Worm (Caenorhabditis elegans) whole organism, L4/young adult: ENCODE measurements around the gene F38B6.3.

Experiments used
- W03F9.2 ChIP-seq: fragments of 150-350 bp; optimal IDR thresholded peaks from 2 replicates; lab custom pipeline; 2014; ENCODE audit warnings: missing biosample characterization, missing genetic modification characterization
- dao-5 ChIP-seq: sonication (generic microtip); optimal IDR thresholded peaks from 2 replicates; lab custom pipeline; 2016; ENCODE audit warnings: missing genotype, missing genetic modification characterization, moderate library complexity, missing compliant biosample characterization
- him-1 ChIP-seq: sonication (generic microtip); optimal IDR thresholded peaks from 2 replicates; lab custom pipeline; 2016; ENCODE audit warnings: missing genotype, missing genetic modification reagents, missing genetic modification characterization, missing compliant biosample characterization

The F38B6.3 gene

DNA sequence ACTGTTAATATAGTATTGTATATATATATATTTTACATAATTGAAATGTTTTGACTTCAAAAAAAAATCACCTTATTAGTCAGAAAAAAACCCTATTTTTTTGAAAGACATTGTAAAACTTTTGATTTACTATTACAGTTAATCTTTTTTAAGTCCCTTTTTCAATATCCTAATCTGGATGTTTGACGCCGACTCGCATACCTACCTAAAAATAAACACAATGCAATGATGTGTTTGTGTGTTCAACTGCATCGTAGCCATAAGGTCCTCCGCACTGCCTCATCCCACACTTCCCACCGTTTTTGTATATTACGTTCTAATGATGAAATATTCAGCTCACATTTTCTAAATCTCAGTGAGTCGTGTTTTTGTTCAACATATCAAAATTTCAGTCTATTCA is at the start of gene F38B6.3:
Gene F38B6.3, plus strand, starts transcription at position 301 of the 400 bp plus-strand sequence.
- no peak for TF ChIP-seq W03F9.2 (tag; lab: Kevin White, UChicago)
- no peak for TF ChIP-seq him-1 (tag; lab: Kevin White, UChicago)
- TF ChIP-seq dao-5 (tag; lab: Kevin White, UChicago) = no peak

DNA sequence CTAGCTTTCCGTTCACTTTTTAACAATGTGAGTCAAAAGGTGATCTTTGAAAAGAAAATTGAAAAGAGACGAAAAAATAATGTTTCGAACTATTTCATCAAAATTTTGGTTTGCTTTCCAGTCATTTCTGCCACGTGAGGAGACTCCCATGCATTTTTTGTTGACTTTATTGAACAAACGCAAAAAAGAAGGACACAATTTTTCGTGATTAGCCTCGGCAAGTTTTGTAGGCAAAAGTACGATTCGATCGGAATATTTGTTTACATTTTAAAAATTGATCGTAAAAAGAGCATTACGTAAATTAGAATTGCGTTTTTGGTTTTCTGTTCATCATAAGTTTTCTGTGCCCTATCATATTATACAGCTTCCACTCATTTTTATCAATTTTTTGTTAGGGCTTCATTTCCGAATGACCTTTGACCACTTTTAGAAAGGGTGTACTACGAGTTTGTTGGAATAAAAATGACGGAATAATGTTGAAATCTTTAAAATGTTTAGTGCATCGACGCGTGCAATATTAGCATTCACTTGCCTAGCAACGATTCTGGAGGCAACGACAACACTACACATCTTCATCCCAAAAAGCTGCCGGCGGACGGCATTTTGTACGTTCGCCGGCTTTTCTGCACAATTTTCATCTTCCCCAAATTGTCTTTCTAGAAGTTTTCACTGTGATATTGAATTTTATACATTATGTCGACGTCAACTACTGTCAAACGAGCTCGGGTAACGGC is 48.3 kb upstream of the F38B6.3 start, which contains the start of gene C56E10.3:
Gene C56E10.3, plus strand, starts transcription at position 684 of the 734 bp plus-strand sequence.
- TF ChIP-seq him-1 (tag; lab: Kevin White, UChicago) (no peak), dao-5 (tag; lab: Kevin White, UChicago) (no peak), W03F9.2 (tag; lab: Kevin White, UChicago) (no peak)

DNA sequence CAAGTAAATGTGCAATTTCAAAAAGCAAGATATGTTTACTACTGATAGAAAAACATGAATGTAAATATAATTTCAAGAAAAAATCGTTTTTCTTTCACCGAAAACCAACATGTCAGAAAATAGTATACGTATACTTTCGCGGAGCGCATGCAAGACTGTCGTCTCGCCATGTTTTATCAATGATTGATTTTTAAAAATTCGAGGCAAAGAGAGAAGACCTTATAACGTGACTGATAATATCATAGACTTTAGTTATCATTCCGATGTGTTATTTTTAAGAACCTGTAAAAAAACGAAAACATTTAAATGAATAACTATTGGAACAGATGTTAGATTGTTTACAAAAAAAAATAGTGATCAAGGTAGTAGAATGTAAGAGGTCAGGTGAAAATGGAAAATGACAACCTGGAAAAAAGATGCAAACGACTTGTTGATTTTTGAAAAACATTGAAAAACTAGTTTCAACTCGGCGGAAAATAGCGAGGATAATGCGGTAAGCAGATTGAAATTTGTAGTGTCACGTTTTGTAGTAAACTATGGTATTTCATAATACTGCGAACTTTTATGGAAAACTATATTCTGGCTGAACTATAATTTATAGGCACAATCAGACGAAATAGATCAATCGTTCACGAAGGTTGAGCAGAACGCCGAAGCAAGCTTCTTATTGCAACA is 46.9 kb upstream of the F38B6.3 start:
- TF ChIP-seq him-1 (tag; lab: Kevin White, UChicago) (no peak), W03F9.2 (tag; lab: Kevin White, UChicago) (no peak), dao-5 (tag; lab: Kevin White, UChicago) (no peak)

DNA sequence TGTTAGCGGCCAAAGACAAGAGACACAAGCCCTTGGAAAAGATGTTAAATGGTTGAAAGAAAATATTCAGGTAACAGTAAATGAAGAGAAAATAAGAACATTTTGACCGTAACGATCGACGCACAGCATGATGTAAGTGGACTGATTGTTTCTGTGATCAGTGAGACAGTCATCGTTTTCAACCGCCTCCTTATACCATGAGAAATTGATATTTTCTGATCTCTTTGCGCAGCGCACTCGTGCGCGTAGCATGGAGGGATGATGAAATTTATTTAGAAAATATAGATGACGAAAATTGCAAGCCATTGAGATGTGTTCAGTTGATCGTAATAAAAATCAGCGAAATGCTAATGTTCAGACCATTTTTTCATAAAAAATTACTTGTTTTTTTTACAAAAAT is 43.9 kb upstream of the F38B6.3 start:
- TF ChIP-seq W03F9.2 (tag; lab: Kevin White, UChicago) (no peak), dao-5 (tag; lab: Kevin White, UChicago) (no peak), him-1 (tag; lab: Kevin White, UChicago) (no peak)

DNA sequence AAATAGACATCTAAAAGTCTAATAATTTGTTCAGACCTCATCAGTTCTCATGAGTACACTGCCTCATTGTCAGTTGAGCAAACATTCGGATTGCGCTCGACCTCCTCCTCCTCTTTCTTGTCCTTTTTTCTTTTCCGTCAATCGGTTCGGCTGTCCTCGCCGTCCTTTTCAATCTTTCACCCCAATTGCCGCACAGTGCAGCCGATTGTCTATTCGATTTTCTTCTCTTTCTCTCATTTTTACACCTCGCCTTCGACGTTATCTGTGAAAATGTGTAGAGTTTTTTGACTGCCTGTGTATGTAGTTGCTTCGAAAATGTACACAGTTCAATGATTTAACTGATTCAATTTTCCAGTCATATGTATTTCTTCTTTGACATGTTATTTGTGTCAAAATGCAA is 40.3 kb upstream of the F38B6.3 start:
- no peak for TF ChIP-seq dao-5 (tag; lab: Kevin White, UChicago)
- no peak for TF ChIP-seq W03F9.2 (tag; lab: Kevin White, UChicago)
- no peak for TF ChIP-seq him-1 (tag; lab: Kevin White, UChicago)

DNA sequence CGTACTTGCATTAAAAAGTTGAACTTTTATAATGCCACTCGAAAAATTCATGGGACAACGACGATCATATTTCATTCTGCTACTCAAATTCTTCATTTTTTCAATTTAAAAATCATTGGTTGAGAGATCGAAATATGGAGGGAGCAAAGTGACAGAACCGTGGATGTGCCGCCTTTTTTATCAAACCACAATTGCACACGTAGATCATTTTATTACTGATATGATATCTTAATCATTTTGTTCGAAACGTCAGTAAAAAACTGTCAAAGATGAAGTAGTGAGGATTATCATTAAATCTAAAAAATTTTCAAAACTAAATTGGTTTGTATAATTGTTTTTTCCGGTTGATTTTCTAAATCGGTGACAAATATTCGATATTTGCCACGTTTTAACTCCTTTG is 39.3 kb upstream of the F38B6.3 start:
- TF ChIP-seq him-1 (tag; lab: Kevin White, UChicago) (no peak), W03F9.2 (tag; lab: Kevin White, UChicago) (no peak), dao-5 (tag; lab: Kevin White, UChicago) (no peak)

DNA sequence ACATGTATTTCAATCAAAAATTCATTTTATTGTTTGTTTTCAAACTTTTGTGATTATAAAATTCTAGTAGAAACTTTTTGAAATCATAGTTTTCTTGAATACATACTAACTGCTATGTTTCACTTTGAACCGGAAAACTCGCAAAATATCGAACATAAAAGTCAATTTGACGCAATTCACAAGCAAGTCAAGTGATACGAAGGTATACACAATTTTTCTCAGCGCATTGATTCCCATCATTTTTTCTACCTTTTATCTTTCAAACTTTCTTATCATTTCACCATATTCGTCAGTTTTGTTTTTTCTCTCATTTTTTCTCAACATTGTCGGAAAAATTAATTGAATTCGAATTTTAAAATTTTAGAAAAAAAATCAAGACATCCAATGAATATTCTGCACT is 38.3 kb upstream of the F38B6.3 start, which contains the start of gene nhr-173:
Gene nhr-173, plus strand, starts transcription at position 366 of the 400 bp plus-strand sequence.
- TF ChIP-seq dao-5 (tag; lab: Kevin White, UChicago) (no peak), W03F9.2 (tag; lab: Kevin White, UChicago) (no peak), him-1 (tag; lab: Kevin White, UChicago) (no peak)

DNA sequence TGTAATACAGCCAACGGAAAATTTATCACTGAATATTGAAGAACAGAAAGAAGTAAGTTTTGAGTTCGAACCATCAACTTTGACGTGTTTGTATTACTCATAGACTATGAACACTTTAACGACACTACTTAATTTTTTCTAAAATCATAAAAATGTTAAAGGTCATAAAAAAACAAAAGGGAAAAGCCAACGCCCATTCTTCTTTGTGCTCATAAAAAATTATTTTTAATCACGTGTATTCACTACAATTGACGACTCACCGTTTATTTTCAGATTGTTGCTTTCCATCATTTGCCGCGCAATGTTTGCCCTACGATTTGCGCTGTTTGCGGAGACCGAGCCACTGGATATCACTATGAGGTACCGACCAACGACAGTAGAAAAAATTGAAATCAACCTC is 37.2 kb upstream of the F38B6.3 start:
- TF ChIP-seq dao-5 (tag; lab: Kevin White, UChicago) (no peak), W03F9.2 (tag; lab: Kevin White, UChicago) (no peak), him-1 (tag; lab: Kevin White, UChicago) (no peak)

DNA sequence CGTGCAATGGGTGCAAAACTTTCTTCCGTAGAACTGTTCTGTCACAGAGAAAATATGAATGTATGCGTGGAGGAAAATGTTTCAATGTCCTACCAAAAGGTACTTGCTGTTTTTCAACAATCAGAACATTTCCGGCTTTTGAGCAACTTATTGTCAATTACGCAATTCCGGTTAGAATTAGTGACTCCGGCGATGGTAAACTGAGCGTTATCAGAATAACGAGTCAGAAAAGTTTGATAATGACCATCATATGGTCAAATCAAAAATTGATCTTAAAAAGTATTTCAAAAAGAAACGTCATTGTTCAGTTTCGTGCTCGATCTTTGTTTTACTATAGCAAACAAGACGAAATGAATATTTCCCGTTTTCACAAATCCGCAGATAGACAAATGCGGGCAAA is 36.7 kb upstream of the F38B6.3 start:
- TF ChIP-seq dao-5 (tag; lab: Kevin White, UChicago) (no peak), W03F9.2 (tag; lab: Kevin White, UChicago) (no peak), him-1 (tag; lab: Kevin White, UChicago) (no peak)

DNA sequence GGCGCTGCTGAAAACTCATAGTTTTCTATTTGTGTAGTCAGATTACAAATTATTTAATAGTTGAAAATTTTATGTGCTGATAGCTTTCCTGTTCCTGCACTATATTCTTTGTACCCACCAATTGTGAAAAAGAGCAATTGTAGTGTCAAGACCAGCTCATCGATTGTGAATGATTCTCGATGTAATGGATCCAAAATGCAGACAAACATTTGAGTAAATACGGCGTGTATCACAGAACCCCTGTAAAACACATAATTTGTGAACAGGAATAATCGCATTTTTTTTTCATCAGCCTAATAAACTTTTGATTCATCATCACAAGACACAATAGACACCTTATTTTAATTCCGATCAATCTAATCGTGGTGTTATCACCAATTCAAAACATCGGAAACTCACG is 31.2 kb upstream of the F38B6.3 start:
- no peak for TF ChIP-seq dao-5 (tag; lab: Kevin White, UChicago)
- TF ChIP-seq W03F9.2 (tag; lab: Kevin White, UChicago) = no peak
- no peak for TF ChIP-seq him-1 (tag; lab: Kevin White, UChicago)

DNA sequence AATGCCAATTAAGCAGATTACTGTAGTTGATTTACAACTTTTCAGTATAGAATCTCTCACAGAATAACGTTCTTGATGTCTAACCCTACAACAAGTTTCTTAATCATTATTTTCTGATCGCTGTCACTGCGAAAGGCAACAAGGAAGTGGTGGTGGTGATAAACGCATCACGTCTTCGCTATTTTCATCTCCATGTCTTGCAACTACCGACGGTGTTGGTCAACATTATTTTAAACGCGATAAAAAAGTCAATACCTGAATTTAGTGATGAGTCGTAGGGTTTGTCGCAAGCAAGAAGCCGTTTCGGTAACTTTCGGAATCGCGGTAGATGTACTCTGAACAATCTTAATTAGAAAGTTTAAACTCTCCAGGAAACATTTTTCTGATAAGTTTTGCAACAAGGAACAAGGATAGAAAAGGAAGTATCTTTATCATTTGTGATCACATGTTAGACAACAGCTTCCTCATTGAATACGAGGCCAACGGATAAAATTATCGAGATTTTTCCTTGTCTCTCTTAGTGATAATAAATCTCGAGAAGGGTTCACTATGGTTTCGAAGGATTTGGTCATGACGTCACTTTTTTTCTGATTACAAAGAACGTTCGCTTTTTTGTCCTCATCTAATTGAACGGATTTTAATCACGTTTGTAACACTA is 29.5 kb upstream of the F38B6.3 start:
- TF ChIP-seq dao-5 (tag; lab: Kevin White, UChicago) (no peak), W03F9.2 (tag; lab: Kevin White, UChicago) (no peak)

DNA sequence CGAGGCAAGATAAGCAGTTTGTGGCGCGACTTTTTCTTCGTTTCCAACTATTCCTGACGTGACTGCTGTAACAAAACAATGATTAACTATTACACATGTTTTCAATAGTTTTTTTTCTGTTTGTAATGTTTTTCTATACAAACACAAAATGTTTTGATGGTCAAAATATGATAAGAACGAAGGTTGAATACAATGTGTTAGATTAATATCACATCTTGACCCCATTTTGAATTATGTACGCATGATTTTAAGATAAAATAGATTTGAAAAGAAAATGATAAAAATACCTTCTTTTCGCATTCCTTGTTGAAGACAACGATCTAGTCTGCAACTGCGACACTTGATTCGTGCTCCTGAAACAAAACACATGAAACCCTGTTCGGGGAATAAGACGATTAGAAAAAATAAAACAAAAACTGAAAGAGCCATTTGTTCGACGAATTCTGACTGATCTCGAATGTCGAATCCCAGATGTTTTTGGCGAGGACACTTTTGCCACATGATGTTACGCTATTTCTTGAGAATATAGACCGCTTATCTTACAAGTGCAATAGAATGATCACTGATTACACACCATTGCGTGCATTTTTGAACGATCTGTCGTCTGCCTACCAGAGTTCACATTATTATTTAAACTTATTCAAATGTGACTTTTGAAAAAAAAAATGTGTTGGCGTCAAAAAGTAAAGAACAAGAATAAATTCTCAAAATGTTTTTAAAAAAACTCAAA is 28.1 kb upstream of the F38B6.3 start:
- TF ChIP-seq him-1 (tag; lab: Kevin White, UChicago) = no peak
- TF ChIP-seq W03F9.2 (tag; lab: Kevin White, UChicago) = no peak
- no peak for TF ChIP-seq dao-5 (tag; lab: Kevin White, UChicago)
